Worm (Caenorhabditis elegans) whole organism, L2 larva: Measurements from ENCODE around the gene col-90.

Experiments used
- Y55F3AM.14 ChIP-seq: fragments of 200-800 bp; sonication (Bioruptor generic); optimal IDR thresholded peaks from 2 replicates; lab custom pipeline; 2018; ENCODE audit warnings: mild to moderate bottlenecking, missing genetic modification characterization, missing compliant biosample characterization
- ZK546.5 ChIP-seq: sonication (generic microtip); optimal IDR thresholded peaks from 2 replicates; lab custom pipeline; 2017; ENCODE audit warnings: missing biosample characterization, missing genetic modification characterization
- aly-2 ChIP-seq: fragments of 150-350 bp; optimal IDR thresholded peaks from 2 replicates; lab custom pipeline; 2014; ENCODE audit warnings: missing biosample characterization, missing genetic modification characterization
- ama-1 ChIP-seq: fragments of 150-350 bp; optimal IDR thresholded peaks from 2 replicates; lab custom pipeline; 2018; ENCODE audit warnings: inconsistent platforms
- ceh-82 ChIP-seq: fragments of 150-350 bp; optimal IDR thresholded peaks from 2 replicates; lab custom pipeline; 2014; ENCODE audit warnings: missing biosample characterization, missing genetic modification characterization
- crh-2 ChIP-seq: sonication (generic microtip); optimal IDR thresholded peaks from 2 replicates; lab custom pipeline; 2017; ENCODE audit warnings: missing biosample characterization, missing genetic modification characterization
- dmd-4 ChIP-seq: sonication (generic microtip); optimal IDR thresholded peaks from 2 replicates; lab custom pipeline; 2017; ENCODE audit warnings: missing biosample characterization, missing genetic modification characterization
- egl-27 ChIP-seq: sonication (generic microtip); optimal IDR thresholded peaks from 3 replicates; lab custom pipeline; 2017; ENCODE audit warnings: missing biosample characterization, missing genetic modification reagents, missing genetic modification characterization
- fos-1 ChIP-seq: fragments of 150-350 bp; optimal IDR thresholded peaks from 2 replicates; lab custom pipeline; 2014; ENCODE audit warnings: missing biosample characterization, missing genetic modification characterization
- lin-39 ChIP-seq: fragments of 150-350 bp; optimal IDR thresholded peaks from 2 replicates; lab custom pipeline; 2014; ENCODE audit warnings: missing biosample characterization, missing genetic modification reagents, missing genetic modification characterization
- nhr-23 ChIP-seq: fragments of 150-350 bp; optimal IDR thresholded peaks from 2 replicates; lab custom pipeline; 2014; ENCODE audit warnings: missing biosample characterization, missing genetic modification reagents, missing genetic modification characterization
- nhr-6 ChIP-seq: fragments of 150-350 bp; optimal IDR thresholded peaks from 2 replicates; lab custom pipeline; 2014; ENCODE audit warnings: missing biosample characterization, missing genetic modification characterization
- zag-1 ChIP-seq: fragments of 150-350 bp; optimal IDR thresholded peaks from 2 replicates; lab custom pipeline; 2014; ENCODE audit warnings: missing biosample characterization, missing genetic modification characterization
- ztf-4 ChIP-seq: fragments of 150-350 bp; optimal IDR thresholded peaks from 2 replicates; lab custom pipeline; 2014; ENCODE audit warnings: missing biosample characterization, missing genetic modification characterization

col-90 gene

DNA sequence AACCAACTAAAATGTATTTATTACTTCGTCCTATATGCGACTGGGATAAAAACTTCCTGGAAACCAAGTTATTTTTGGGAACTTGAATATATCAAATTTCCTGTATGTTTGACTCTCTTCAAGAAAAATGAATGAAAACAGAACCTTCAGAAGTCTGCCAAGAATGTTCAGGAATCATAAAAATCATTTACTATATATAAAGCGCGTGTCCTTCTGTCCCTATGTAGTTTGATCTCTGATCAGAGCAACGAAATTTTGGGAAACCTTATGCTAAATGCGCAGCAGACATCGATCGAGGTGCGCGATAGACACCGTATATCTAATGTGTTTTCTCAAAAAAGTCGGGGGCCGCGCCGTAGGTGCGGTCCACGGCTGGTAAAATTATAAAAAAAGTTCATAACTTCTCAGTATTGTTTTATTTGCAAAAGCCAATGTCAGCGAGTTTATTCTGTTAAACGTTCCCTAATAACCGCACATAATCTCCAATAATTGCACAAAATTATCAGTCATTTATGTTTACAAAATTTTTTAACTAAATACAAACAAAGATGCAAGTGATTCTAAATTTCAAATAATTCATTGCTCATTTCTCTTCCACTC, 48.9 kb downstream of the col-90 start:
- TF ChIP-seq fos-1 (tag; lab: Kevin White, UChicago): no peak
- no peak for TF ChIP-seq zag-1 (tag; lab: Kevin White, UChicago)
- no peak for TF ChIP-seq nhr-23 (tag; lab: Kevin White, UChicago)
- TF ChIP-seq lin-39 (tag; lab: Kevin White, UChicago): no peak
- no peak for TF ChIP-seq nhr-6 (tag; lab: Kevin White, UChicago)
- no peak for TF ChIP-seq ama-1 (lab: Kevin White, UChicago)
- TF ChIP-seq egl-27 (tag; lab: Kevin White, UChicago): no peak
- TF ChIP-seq aly-2 (tag; lab: Kevin White, UChicago): no peak
- TF ChIP-seq Y55F3AM.14 (GFP tag; lab: Kevin White, UChicago): no peak
- no peak for TF ChIP-seq ztf-4 (tag; lab: Kevin White, UChicago)
- no peak for TF ChIP-seq ZK546.5 (tag; lab: Kevin White, UChicago)
- no peak for TF ChIP-seq crh-2 (tag; lab: Kevin White, UChicago)
- TF ChIP-seq dmd-4 (tag; lab: Kevin White, UChicago): no peak
- TF ChIP-seq ceh-82 (tag; lab: Kevin White, UChicago): no peak
